Fruit fly (Drosophila melanogaster) whole organism, prepupa: ENCODE measurements around the gene Targ2.
A peak's percentile ranks its signal among the peaks of the same experiment; 100 is the strongest.

Source experiments
- Blimp-1 ChIP-seq: fragments of 200-800 bp; sonication (Bioruptor generic); optimal IDR thresholded peaks from 3 replicates; lab custom pipeline; 2017; ENCODE audit warnings: missing biosample characterization, missing genetic modification characterization, mild to moderate bottlenecking, moderate library complexity, missing genetic modification reagents
- CG10631 ChIP-seq: fragments of 200-800 bp; sonication (Bioruptor generic); optimal IDR thresholded peaks from 2 replicates; lab custom pipeline; 2016; ENCODE audit warnings: missing biosample characterization, missing genetic modification characterization
- CG10669 ChIP-seq: fragments of 200-800 bp; sonication (Bioruptor generic); optimal IDR thresholded peaks from 3 replicates; lab custom pipeline; 2018; ENCODE audit warnings: missing biosample characterization, mild to moderate bottlenecking, missing genetic modification characterization, moderate library complexity
- CG11294 ChIP-seq: fragments of 200-800 bp; sonication (Bioruptor generic); IDR thresholded peaks from 2 replicates; pipeline ENCODE4 v1.3.6; 2022; ENCODE audit warnings: missing biosample characterization, missing genetic modification characterization
- CG11902 ChIP-seq: fragments of 200-800 bp; sonication (Bioruptor generic); optimal IDR thresholded peaks from 3 replicates; lab custom pipeline; 2016; ENCODE audit warnings: missing biosample characterization, missing genetic modification characterization
- CG15336 ChIP-seq: fragments of 200-800 bp; sonication (Bioruptor generic); IDR thresholded peaks from 2 replicates; pipeline ENCODE4 v1.3.6; 2022; ENCODE audit warnings: missing biosample characterization, missing genetic modification characterization
- CG1621 ChIP-seq: fragments of 200-800 bp; sonication (Bioruptor generic); optimal IDR thresholded peaks from 3 replicates; lab custom pipeline; 2018; ENCODE audit warnings: missing biosample characterization, mild to moderate bottlenecking, missing genetic modification characterization
- CG16779 ChIP-seq: fragments of 200-800 bp; sonication (Bioruptor generic); optimal IDR thresholded peaks from 3 replicates; lab custom pipeline; 2017; ENCODE audit warnings: missing biosample characterization, mild to moderate bottlenecking, missing genetic modification characterization
- CG3032 ChIP-seq: fragments of 200-800 bp; optimal IDR thresholded peaks from 2 replicates; lab custom pipeline; 2019; ENCODE audit warnings: missing biosample characterization, mild to moderate bottlenecking, missing genetic modification characterization, moderate library complexity
- CG31627 ChIP-seq: fragments of 200-800 bp; sonication (Bioruptor generic); optimal IDR thresholded peaks from 3 replicates; lab custom pipeline; 2016; ENCODE audit warnings: missing biosample characterization, missing genetic modification characterization
- CG32006 ChIP-seq: fragments of 200-800 bp; sonication (Bioruptor generic); optimal IDR thresholded peaks from 3 replicates; lab custom pipeline; 2017; ENCODE audit warnings: missing biosample characterization, mild to moderate bottlenecking, missing genetic modification characterization
- CG34406 ChIP-seq: fragments of 200-800 bp; sonication (Bioruptor generic); optimal IDR thresholded peaks from 3 replicates; lab custom pipeline; 2016; ENCODE audit warnings: missing biosample characterization, missing genetic modification characterization
- CG3919 ChIP-seq: fragments of 200-800 bp; sonication (Bioruptor generic); optimal IDR thresholded peaks from 3 replicates; lab custom pipeline; 2016; ENCODE audit warnings: missing biosample characterization, missing genetic modification characterization
- CG4318 ChIP-seq: fragments of 200-800 bp; sonication (Bioruptor generic); optimal IDR thresholded peaks from 3 replicates; lab custom pipeline; 2017; ENCODE audit warnings: missing biosample characterization, mild to moderate bottlenecking, missing genetic modification characterization
- CG6792 ChIP-seq: fragments of 200-800 bp; sonication (Bioruptor generic); optimal IDR thresholded peaks from 3 replicates; lab custom pipeline; 2016; ENCODE audit warnings: missing biosample characterization, missing genetic modification characterization
- CG6808 ChIP-seq: fragments of 200-800 bp; sonication (Bioruptor generic); optimal IDR thresholded peaks from 3 replicates; lab custom pipeline; 2017; ENCODE audit warnings: missing biosample characterization, missing genetic modification characterization, mild to moderate bottlenecking, moderate library complexity, missing genetic modification reagents
- CG6854 ChIP-seq: fragments of 200-800 bp; sonication (Bioruptor generic); optimal IDR thresholded peaks from 2 replicates; lab custom pipeline; 2017; ENCODE audit warnings: missing biosample characterization, mild to moderate bottlenecking, missing genetic modification characterization
- CG7368 ChIP-seq: fragments of 200-800 bp; sonication (Bioruptor generic); optimal IDR thresholded peaks from 3 replicates; lab custom pipeline; 2016; ENCODE audit warnings: missing biosample characterization, missing genetic modification characterization
- CG8119 ChIP-seq: fragments of 200-800 bp; sonication (Bioruptor generic); IDR thresholded peaks from 3 replicates; pipeline ENCODE4 v1.3.6; 2022; ENCODE audit warnings: missing biosample characterization, missing genetic modification characterization
- CG8319 ChIP-seq: fragments of 200-800 bp; sonication (Bioruptor generic); optimal IDR thresholded peaks from 3 replicates; lab custom pipeline; 2016; ENCODE audit warnings: missing biosample characterization, missing genetic modification characterization
- CG8632 ChIP-seq: fragments of 200-800 bp; sonication (Bioruptor generic); optimal IDR thresholded peaks from 3 replicates; lab custom pipeline; 2016; ENCODE audit warnings: missing biosample characterization, missing genetic modification characterization
- CG9139 ChIP-seq: fragments of 200-800 bp; sonication (Bioruptor generic); optimal IDR thresholded peaks from 3 replicates; lab custom pipeline; 2017; ENCODE audit warnings: missing biosample characterization, mild to moderate bottlenecking, missing genetic modification characterization
- Eip78C ChIP-seq: fragments of 200-800 bp; sonication (Bioruptor generic); peaks from one replicate; lab custom pipeline; 2016; ENCODE audit warnings: missing biosample characterization, missing genetic modification characterization
- Eip93F ChIP-seq: fragments of 200-800 bp; sonication (Bioruptor generic); optimal IDR thresholded peaks from 2 replicates; lab custom pipeline; 2016; ENCODE audit warnings: missing biosample characterization, mild to moderate bottlenecking, missing genetic modification characterization
- Ets21C ChIP-seq: fragments of 200-800 bp; sonication (Bioruptor generic); optimal IDR thresholded peaks from 3 replicates; lab custom pipeline; 2016; ENCODE audit warnings: missing biosample characterization, missing genetic modification characterization
- Ets96B ChIP-seq: fragments of 200-800 bp; optimal IDR thresholded peaks from 2 replicates; lab custom pipeline; 2019; ENCODE audit warnings: missing biosample characterization, mild to moderate bottlenecking, missing genetic modification characterization, moderate library complexity
- Gug ChIP-seq: fragments of 200-800 bp; sonication (Bioruptor generic); IDR thresholded peaks from 2 replicates; pipeline ENCODE4 v1.3.6; 2022; ENCODE audit warnings: missing biosample characterization, missing genetic modification characterization
- Hr38 ChIP-seq: sonication (Bioruptor generic); optimal IDR thresholded peaks from 2 replicates; lab custom pipeline; 2016; ENCODE audit warnings: missing biosample characterization, missing genetic modification characterization
- Hr39 ChIP-seq: fragments of 200-800 bp; sonication (Bioruptor generic); optimal IDR thresholded peaks from 2 replicates; lab custom pipeline; 2016; ENCODE audit warnings: missing biosample characterization, missing genetic modification characterization
- Hr4 ChIP-seq: fragments of 200-800 bp; sonication (Bioruptor generic); optimal IDR thresholded peaks from 3 replicates; lab custom pipeline; 2016; ENCODE audit warnings: missing biosample characterization, missing genetic modification characterization
- Lpt ChIP-seq: fragments of 200-800 bp; sonication (Bioruptor generic); optimal IDR thresholded peaks from 3 replicates; lab custom pipeline; 2016; ENCODE audit warnings: missing biosample characterization, missing genetic modification characterization
- Met ChIP-seq: fragments of 200-800 bp; sonication (Bioruptor generic); optimal IDR thresholded peaks from 3 replicates; lab custom pipeline; 2016; ENCODE audit warnings: missing biosample characterization, missing genetic modification characterization
- OdsH ChIP-seq: fragments of 200-800 bp; sonication (Bioruptor generic); optimal IDR thresholded peaks from 3 replicates; lab custom pipeline; 2016; ENCODE audit warnings: missing biosample characterization, missing genetic modification characterization
- Smox ChIP-seq: fragments of 200-800 bp; sonication (Bioruptor generic); optimal IDR thresholded peaks from 3 replicates; lab custom pipeline; 2016; ENCODE audit warnings: missing biosample characterization, missing genetic modification characterization
- Sox14 ChIP-seq: fragments of 200-800 bp; sonication (Bioruptor generic); optimal IDR thresholded peaks from 3 replicates; lab custom pipeline; 2016; ENCODE audit warnings: missing biosample characterization, missing genetic modification characterization
- achi ChIP-seq: fragments of 200-800 bp; sonication (Bioruptor generic); optimal IDR thresholded peaks from 3 replicates; lab custom pipeline; 2016; ENCODE audit warnings: missing biosample characterization, missing genetic modification characterization
- acj6 ChIP-seq: fragments of 200-800 bp; sonication (Bioruptor generic); optimal IDR thresholded peaks from 3 replicates; lab custom pipeline; 2016; ENCODE audit warnings: missing biosample characterization, missing genetic modification characterization
- dac ChIP-seq: fragments of 200-800 bp; sonication (Bioruptor generic); optimal IDR thresholded peaks from 2 replicates; lab custom pipeline; 2017; ENCODE audit warnings: missing biosample characterization, mild to moderate bottlenecking, missing genetic modification characterization
- dsx ChIP-seq: fragments of 200-800 bp; optimal IDR thresholded peaks from 3 replicates; lab custom pipeline; 2019; ENCODE audit warnings: missing biosample characterization, mild to moderate bottlenecking, missing genetic modification characterization, moderate library complexity; ENCODE audit not compliant: poor library complexity, severe bottlenecking
- fd85E ChIP-seq: fragments of 200-800 bp; sonication (Bioruptor generic); optimal IDR thresholded peaks from 3 replicates; lab custom pipeline; 2016; ENCODE audit warnings: missing biosample characterization, missing genetic modification characterization
- net ChIP-seq: fragments of 200-800 bp; sonication (Bioruptor generic); optimal IDR thresholded peaks from 3 replicates; lab custom pipeline; 2016; ENCODE audit warnings: missing biosample characterization, missing genetic modification characterization
- pdm3 ChIP-seq: fragments of 200-800 bp; sonication (Bioruptor generic); optimal IDR thresholded peaks from 3 replicates; lab custom pipeline; 2016; ENCODE audit warnings: missing biosample characterization, missing genetic modification characterization
- salr ChIP-seq, 2 experiments: fragments of 200-800 bp; sonication (Bioruptor generic); optimal IDR thresholded peaks; 3 replicates each; lab custom pipeline; 2016 to 2018; ENCODE audit warnings: missing biosample characterization in 2 of 2, missing genetic modification characterization in 2 of 2, mild to moderate bottlenecking in 1 of 2
- spab ChIP-seq: fragments of 200-800 bp; sonication (Bioruptor generic); optimal IDR thresholded peaks from 2 replicates; lab custom pipeline; 2017; ENCODE audit warnings: missing biosample characterization, mild to moderate bottlenecking, missing genetic modification characterization, missing genetic modification reagents
- ss ChIP-seq, 2 experiments: fragments of 200-800 bp; sonication (Bioruptor generic); optimal IDR thresholded peaks; 2 replicates in 1 of 2; 3 replicates in 1 of 2; lab custom pipeline; 2017 to 2018; ENCODE audit warnings: mild to moderate bottlenecking in 2 of 2, missing biosample characterization in 2 of 2, missing genetic modification characterization in 2 of 2, moderate library complexity in 1 of 2
- svp ChIP-seq: fragments of 200-800 bp; sonication (Bioruptor generic); peaks from one replicate; lab custom pipeline; 2016; ENCODE audit warnings: missing biosample characterization, missing genetic modification characterization
- topi ChIP-seq: fragments of 200-800 bp; sonication (Bioruptor generic); optimal IDR thresholded peaks from 3 replicates; lab custom pipeline; 2016; ENCODE audit warnings: missing biosample characterization, missing genetic modification characterization
- vri ChIP-seq: fragments of 200-800 bp; sonication (Bioruptor generic); optimal IDR thresholded peaks from 3 replicates; lab custom pipeline; 2016; ENCODE audit warnings: missing biosample characterization, mild to moderate bottlenecking, missing genetic modification characterization

The Targ2 gene

dm6 chr3L:21224701-21225223 lies 21.7 kb upstream of the Targ2 start (continued):
- TF ChIP-seq pdm3 (GFP tag; lab: Kevin White, UChicago), result no peak
- TF ChIP-seq CG8632 (GFP tag; lab: Kevin White, UChicago), result no peak
- TF ChIP-seq CG10669 (GFP tag; lab: Kevin White, UChicago), result no peak
- TF ChIP-seq Smox, result peak; percentile 27
- no peak for TF ChIP-seq CG6808 (GFP tag; lab: Kevin White, UChicago)
- TF ChIP-seq ss (GFP tag; optimal IDR thresholded peaks at IDR 0.05; lab: Kevin White, UChicago), result peak; percentile 28 to 42
- peak; percentile 90 for TF ChIP-seq Blimp-1
- no peak for TF ChIP-seq acj6 (GFP tag; lab: Kevin White, UChicago)
- no peak for TF ChIP-seq CG11294 (GFP tag; lab: Robert Waterston, UW)
- no peak for TF ChIP-seq Hr4 (GFP tag; lab: Kevin White, UChicago)
- TF ChIP-seq vri (GFP tag; lab: Kevin White, UChicago), result peak; percentile 88
- peak; percentile 45 for TF ChIP-seq Hr39 (GFP tag; lab: Kevin White, UChicago)
- peak; percentile 47 for TF ChIP-seq Met (GFP tag; lab: Kevin White, UChicago)
- TF ChIP-seq CG6854 (GFP tag; lab: Kevin White, UChicago), result peak; percentile 83
- peak; percentile 89 for TF ChIP-seq Eip78C (GFP tag; lab: Kevin White, UChicago)
- TF ChIP-seq CG6792 (GFP tag; lab: Kevin White, UChicago), result no peak
- peak; percentile 95 for TF ChIP-seq svp

- TF ChIP-seq achi (peak; percentile 38), CG11902 (GFP tag; lab: Kevin White, UChicago) (no peak), CG15336 (GFP tag; lab: Robert Waterston, UW) (peak; percentile 86), CG3919 (GFP tag; lab: Kevin White, UChicago) (peak; percentile 26), CG6854 (GFP tag; lab: Kevin White, UChicago) (no peak), Hr4 (GFP tag; lab: Kevin White, UChicago) (peak; percentile 68), CG32006 (GFP tag; lab: Kevin White, UChicago) (peak; percentile 91), CG31627 (GFP tag; lab: Kevin White, UChicago) (no peak), topi (GFP tag; lab: Kevin White, UChicago) (no peak), CG9139 (GFP tag; lab: Kevin White, UChicago) (no peak), CG8319 (GFP tag; lab: Kevin White, UChicago) (no peak), Met (GFP tag; lab: Kevin White, UChicago) (no peak), net (peak; percentile 59), Hr39 (GFP tag; lab: Kevin White, UChicago) (no peak), acj6 (GFP tag; lab: Kevin White, UChicago) (no peak), CG11294 (GFP tag; lab: Robert Waterston, UW) (no peak), CG16779 (no peak), pdm3 (GFP tag; lab: Kevin White, UChicago) (peak; percentile 13), fd85E (GFP tag; lab: Kevin White, UChicago) (no peak), Eip93F (GFP tag; lab: Kevin White, UChicago) (no peak), CG4318 (GFP tag; lab: Kevin White, UChicago) (peak; percentile 78), Blimp-1 (no peak), CG34406 (GFP tag; lab: Kevin White, UChicago) (no peak), CG1621 (tag; lab: Kevin White, UChicago) (no peak), Eip78C (GFP tag; lab: Kevin White, UChicago) (peak; percentile 86), svp (no peak), CG6792 (GFP tag; lab: Kevin White, UChicago) (no peak), dsx (GFP tag; lab: Kevin White, UChicago) (peak; percentile 6), Ets21C (GFP tag; lab: Kevin White, UChicago) (no peak), spab (GFP tag; lab: Kevin White, UChicago) (no peak), Ets96B (tag; lab: Kevin White, UChicago) (no peak), CG10631 (GFP tag; lab: Kevin White, UChicago) (peak; percentile 66), Lpt (GFP tag; lab: Kevin White, UChicago) (peak; percentile 40), CG8119 (GFP tag; lab: Robert Waterston, UW) (peak; percentile 81), Gug (GFP tag; lab: Robert Waterston, UW) (peak; percentile 56), vri (GFP tag; lab: Kevin White, UChicago) (no peak), CG3032 (tag; lab: Kevin White, UChicago) (no peak), Hr38 (no peak), CG7368 (GFP tag; lab: Kevin White, UChicago) (no peak), Smox (no peak), CG6808 (GFP tag; lab: Kevin White, UChicago) (no peak), OdsH (GFP tag; lab: Kevin White, UChicago) (peak; percentile 53), Sox14 (GFP tag; lab: Kevin White, UChicago) (peak; percentile 8), dac (GFP tag; lab: Kevin White, UChicago) (peak; percentile 25), salr (GFP tag; optimal IDR thresholded peaks at IDR 0.05; lab: Kevin White, UChicago) (peak in 1 of 2 experiments; percentile 86)
Measured at dm6 chr3L:21224274-21224673, 21.2 kb upstream of the Targ2 start.
